Worm (Caenorhabditis elegans) whole organism, L1 larva: ENCODE measurements around the gene F21D5.3.

Experiments
- C04F5.9 ChIP-seq: sonication (generic microtip); optimal IDR thresholded peaks from 2 replicates; lab custom pipeline; 2016; ENCODE audit warnings: missing genetic modification characterization, missing compliant biosample characterization
- C34B4.2 ChIP-seq: sonication (generic microtip); optimal IDR thresholded peaks from 2 replicates; lab custom pipeline; 2017; ENCODE audit warnings: mild to moderate bottlenecking, missing genetic modification characterization, missing compliant biosample characterization
- Y116A8C.19 ChIP-seq: sonication (generic microtip); optimal IDR thresholded peaks from 2 replicates; lab custom pipeline; 2016; ENCODE audit warnings: missing compliant biosample characterization, missing genetic modification characterization, borderline replicate concordance
- alr-1 ChIP-seq: fragments of 200-800 bp; sonication (Bioruptor generic); optimal IDR thresholded peaks from 2 replicates; lab custom pipeline; 2018; ENCODE audit warnings: borderline replicate concordance, mild to moderate bottlenecking, missing genetic modification characterization, missing compliant biosample characterization
- aly-2 ChIP-seq: fragments of 150-350 bp; optimal IDR thresholded peaks from 2 replicates; lab custom pipeline; 2014; ENCODE audit warnings: missing biosample characterization, missing genetic modification characterization
- ama-1 ChIP-seq: fragments of 150-350 bp; optimal IDR thresholded peaks from 2 replicates; lab custom pipeline; 2014
- blmp-1 ChIP-seq: fragments of 150-350 bp; optimal IDR thresholded peaks from 2 replicates; lab custom pipeline; 2014; ENCODE audit warnings: missing biosample characterization, missing genetic modification characterization
- ceh-63 ChIP-seq: fragments of 200-800 bp; sonication (Bioruptor generic); optimal IDR thresholded peaks from 2 replicates; lab custom pipeline; 2018; ENCODE audit warnings: mild to moderate bottlenecking, missing genetic modification characterization, missing compliant biosample characterization
- ceh-88 ChIP-seq: fragments of 200-800 bp; sonication (Bioruptor generic); IDR thresholded peaks from 2 replicates; pipeline ENCODE4 v1.3.6; 2022; ENCODE audit warnings: missing genetic modification characterization, missing compliant biosample characterization
- dsc-1 ChIP-seq: sonication (generic microtip); optimal IDR thresholded peaks from 2 replicates; lab custom pipeline; 2016; ENCODE audit warnings: mild to moderate bottlenecking, missing genetic modification characterization, missing compliant biosample characterization
- efl-3 ChIP-seq: fragments of 200-800 bp; sonication (Bioruptor generic); optimal IDR thresholded peaks from 2 replicates; lab custom pipeline; 2018; ENCODE audit warnings: mild to moderate bottlenecking, missing genetic modification characterization, missing compliant biosample characterization
- egl-27 ChIP-seq, 2 experiments: fragments of 150-350 bp in 1 of 2; sonication (generic microtip); optimal IDR thresholded peaks; 3 replicates each; lab custom pipeline; 2017 to 2018; ENCODE audit warnings: missing biosample characterization in 2 of 2, missing genetic modification characterization in 2 of 2, missing genetic modification reagents in 2 of 2
- elt-2 ChIP-seq: sonication (generic microtip); optimal IDR thresholded peaks from 2 replicates; lab custom pipeline; 2016; ENCODE audit warnings: missing genetic modification characterization, mild to moderate bottlenecking, inconsistent platforms, missing compliant biosample characterization, missing genetic modification reagents
- elt-3 ChIP-seq, 6 experiments: fragments of 150-350 bp in 1 of 6; sonication (generic microtip); optimal IDR thresholded peaks; 2 replicates each; lab custom pipeline; 2017 to 2018; ENCODE audit warnings: missing biosample characterization in 6 of 6, missing genetic modification characterization in 6 of 6, inconsistent platforms in 1 of 6
- ets-5 ChIP-seq: fragments of 200-800 bp; sonication (Bioruptor generic); IDR thresholded peaks from 2 replicates; pipeline ENCODE4 v1.3.6; 2022; ENCODE audit warnings: missing genetic modification characterization, missing compliant biosample characterization
- fkh-10 ChIP-seq: sonication (generic microtip); optimal IDR thresholded peaks from 2 replicates; lab custom pipeline; 2017; ENCODE audit warnings: missing biosample characterization, missing genetic modification reagents, missing genetic modification characterization
- fkh-4 ChIP-seq: sonication (generic microtip); optimal IDR thresholded peaks from 2 replicates; lab custom pipeline; 2016; ENCODE audit warnings: missing compliant biosample characterization, missing genetic modification characterization, borderline replicate concordance
- fkh-8 ChIP-seq: sonication (generic microtip); optimal IDR thresholded peaks from 2 replicates; lab custom pipeline; 2016; ENCODE audit warnings: mild to moderate bottlenecking, missing genetic modification characterization, missing compliant biosample characterization
- grh-1 ChIP-seq: fragments of 200-800 bp; sonication (Bioruptor generic); IDR thresholded peaks from 2 replicates; pipeline ENCODE4 v1.3.6; 2022; ENCODE audit warnings: missing genetic modification reagents, missing genetic modification characterization, missing compliant biosample characterization
- hlh-17 ChIP-seq: fragments of 200-800 bp; sonication (Bioruptor generic); optimal IDR thresholded peaks from 2 replicates; lab custom pipeline; 2018; ENCODE audit warnings: missing genetic modification characterization, mild to moderate bottlenecking, missing compliant biosample characterization, moderate library complexity, borderline replicate concordance
- isw-1 ChIP-seq: fragments of 200-800 bp; sonication (Bioruptor generic); IDR thresholded peaks from 2 replicates; pipeline ENCODE4 v1.3.6; 2022; ENCODE audit warnings: missing genetic modification characterization, missing compliant biosample characterization
- jun-1 ChIP-seq: fragments of 150-350 bp; optimal IDR thresholded peaks from 2 replicates; lab custom pipeline; 2014; ENCODE audit warnings: missing biosample characterization, missing genetic modification reagents, missing genetic modification characterization
- lin-15B ChIP-seq: fragments of 150-350 bp; sonication (generic microtip); optimal IDR thresholded peaks from 3 replicates; lab custom pipeline; 2014; ENCODE audit warnings: missing biosample characterization, missing genetic modification characterization
- lin-35 ChIP-seq, 2 experiments: fragments of 150-350 bp; optimal IDR thresholded peaks; 2 replicates each; lab custom pipeline; 2014; ENCODE audit warnings: missing biosample characterization in 2 of 2, missing genetic modification characterization in 2 of 2, missing genetic modification reagents in 2 of 2
- lin-39 ChIP-seq: fragments of 150-350 bp; optimal IDR thresholded peaks from 2 replicates; lab custom pipeline; 2014; ENCODE audit warnings: missing biosample characterization, missing genetic modification reagents, missing genetic modification characterization
- mab-9 ChIP-seq: fragments of 200-800 bp; sonication (Bioruptor generic); IDR thresholded peaks from 2 replicates; pipeline ENCODE4 v1.3.6; 2022; ENCODE audit warnings: missing genetic modification reagents, missing genetic modification characterization, missing compliant biosample characterization
- mdl-1 ChIP-seq, 2 experiments: fragments of 150-350 bp; optimal IDR thresholded peaks; 2 replicates each; lab custom pipeline; 2014 to 2017; ENCODE audit warnings: missing biosample characterization in 2 of 2, missing genetic modification characterization in 2 of 2, inconsistent platforms in 1 of 2
- mef-2 ChIP-seq: fragments of 150-350 bp; optimal IDR thresholded peaks from 2 replicates; lab custom pipeline; 2014; ENCODE audit warnings: missing biosample characterization, missing genetic modification characterization
- nhr-11 ChIP-seq: fragments of 150-350 bp; optimal IDR thresholded peaks from 2 replicates; lab custom pipeline; 2014; ENCODE audit warnings: missing biosample characterization, missing genetic modification characterization
- nhr-12 ChIP-seq: sonication (generic microtip); optimal IDR thresholded peaks from 2 replicates; lab custom pipeline; 2017; ENCODE audit warnings: missing biosample characterization, missing genetic modification characterization
- nhr-19 ChIP-seq: fragments of 200-800 bp; sonication (Bioruptor generic); conservative IDR thresholded peaks from 2 replicates; pipeline ENCODE4 v1.3.6; 2022; ENCODE audit warnings: missing genetic modification characterization, missing compliant biosample characterization
- nhr-237 ChIP-seq: fragments of 150-350 bp; optimal IDR thresholded peaks from 2 replicates; lab custom pipeline; 2014; ENCODE audit warnings: missing biosample characterization, missing genetic modification characterization
- nhr-28 ChIP-seq: fragments of 150-350 bp; optimal IDR thresholded peaks from 2 replicates; lab custom pipeline; 2014; ENCODE audit warnings: missing biosample characterization, missing genetic modification characterization
- nhr-76 ChIP-seq: sonication (generic microtip); optimal IDR thresholded peaks from 2 replicates; lab custom pipeline; 2017; ENCODE audit warnings: missing biosample characterization, missing genetic modification characterization
- nhr-77 ChIP-seq: fragments of 150-350 bp; optimal IDR thresholded peaks from 2 replicates; lab custom pipeline; 2014; ENCODE audit warnings: missing biosample characterization, missing genetic modification characterization
- nhr-85 ChIP-seq: sonication (generic microtip); peaks from one replicate; lab custom pipeline; 2016; ENCODE audit warnings: missing genetic modification characterization, inconsistent platforms, missing compliant biosample characterization
- pag-3 ChIP-seq: sonication (generic microtip); optimal IDR thresholded peaks from 2 replicates; lab custom pipeline; 2017; ENCODE audit warnings: missing genetic modification characterization, mild to moderate bottlenecking, missing compliant biosample characterization, antibody characterized with exemption, borderline replicate concordance; ENCODE audit not compliant: insufficient read depth
- pqm-1 ChIP-seq: sonication (generic microtip); optimal IDR thresholded peaks from 3 replicates; lab custom pipeline; 2017; ENCODE audit warnings: missing biosample characterization, missing genetic modification characterization
- rnt-1 ChIP-seq: sonication (generic microtip); optimal IDR thresholded peaks from 2 replicates; lab custom pipeline; 2016; ENCODE audit warnings: mild to moderate bottlenecking, missing genetic modification characterization, moderate library complexity, missing compliant biosample characterization
- skn-1 ChIP-seq: fragments of 150-350 bp; optimal IDR thresholded peaks from 2 replicates; lab custom pipeline; 2014; ENCODE audit warnings: missing biosample characterization, missing genetic modification characterization
- snpc-4 ChIP-seq: fragments of 150-350 bp; optimal IDR thresholded peaks from 2 replicates; lab custom pipeline; 2014; ENCODE audit warnings: missing biosample characterization, missing genetic modification characterization
- sox-4 ChIP-seq: sonication (generic microtip); optimal IDR thresholded peaks from 2 replicates; lab custom pipeline; 2016; ENCODE audit warnings: missing genetic modification characterization, missing compliant biosample characterization
- sup-37 ChIP-seq: fragments of 200-800 bp; sonication (Bioruptor generic); optimal IDR thresholded peaks from 2 replicates; lab custom pipeline; 2018; ENCODE audit warnings: mild to moderate bottlenecking, missing genetic modification characterization, missing compliant biosample characterization
- tbx-2 ChIP-seq: sonication (generic microtip); optimal IDR thresholded peaks from 2 replicates; lab custom pipeline; 2016; ENCODE audit warnings: missing genetic modification characterization, missing compliant biosample characterization
- tlp-1 ChIP-seq: fragments of 150-350 bp; optimal IDR thresholded peaks from 2 replicates; lab custom pipeline; 2014; ENCODE audit warnings: missing biosample characterization, missing genetic modification characterization
- unc-130 ChIP-seq: fragments of 150-350 bp; optimal IDR thresholded peaks from 2 replicates; lab custom pipeline; 2017; ENCODE audit warnings: missing biosample characterization, missing genetic modification characterization, inconsistent platforms
- unc-30 ChIP-seq: sonication (generic microtip); optimal IDR thresholded peaks from 2 replicates; lab custom pipeline; 2017; ENCODE audit warnings: missing biosample characterization, missing genetic modification characterization
- unc-62 ChIP-seq: fragments of 150-350 bp; optimal IDR thresholded peaks from 2 replicates; lab custom pipeline; 2014; ENCODE audit warnings: missing biosample characterization, missing genetic modification reagents, missing genetic modification characterization
- unc-98 ChIP-seq: fragments of 200-800 bp; sonication (Bioruptor generic); IDR thresholded peaks from 2 replicates; pipeline ENCODE4 v1.3.6; 2022; ENCODE audit warnings: missing genetic modification characterization, missing compliant biosample characterization
- xbp-1 ChIP-seq: sonication (generic microtip); optimal IDR thresholded peaks from 2 replicates; lab custom pipeline; 2016; ENCODE audit warnings: missing genetic modification characterization, missing compliant biosample characterization
- zip-4 ChIP-seq: fragments of 200-800 bp; sonication (Bioruptor generic); optimal IDR thresholded peaks from 2 replicates; lab custom pipeline; 2018; ENCODE audit warnings: mild to moderate bottlenecking, missing genetic modification characterization, moderate library complexity, missing compliant biosample characterization
- ztf-4 ChIP-seq: fragments of 150-350 bp; optimal IDR thresholded peaks from 2 replicates; lab custom pipeline; 2014; ENCODE audit warnings: missing biosample characterization, missing genetic modification characterization

F21D5.3 gene

ce11 chrIV:8743654-8744332, 13.2 kb downstream of the F21D5.3 start, which contains the start of gene F21D5.7 (continued):
- TF ChIP-seq mdl-1 (tag; optimal IDR thresholded peaks at IDR 0.05; lab: Kevin White, UChicago) (peak in 1 of 2 experiments; percentile 79), aly-2 (tag; lab: Kevin White, UChicago) (no peak), Y116A8C.19 (tag; lab: Kevin White, UChicago) (no peak), nhr-11 (peak; percentile 61), fkh-10 (GFP tag; lab: Kevin White, UChicago) (no peak), ama-1 (no peak), isw-1 (GFP tag; lab: Robert Waterston, UW) (peak; percentile 68), sox-4 (tag; lab: Kevin White, UChicago) (peak; percentile 23), mef-2 (tag; lab: Kevin White, UChicago) (no peak), blmp-1 (tag; lab: Kevin White, UChicago) (peak; percentile 37), pqm-1 (tag; lab: Kevin White, UChicago) (no peak), elt-2 (tag; lab: Kevin White, UChicago) (peak; percentile 81), xbp-1 (tag; lab: Kevin White, UChicago) (peak; percentile 84), ceh-63 (GFP tag; lab: Kevin White, UChicago) (no peak), lin-35 (GFP tag; optimal IDR thresholded peaks at IDR 0.05; lab: Kevin White, UChicago) (peak; percentile 85 to 91), C34B4.2 (tag; lab: Kevin White, UChicago) (no peak), unc-98 (GFP tag; lab: Robert Waterston, UW) (no peak), unc-130 (peak; percentile 60), hlh-17 (GFP tag; lab: Kevin White, UChicago) (no peak), grh-1 (GFP tag; lab: Robert Waterston, UW) (peak; percentile 61), unc-62 (GFP tag; lab: Kevin White, UChicago) (no peak), fkh-8 (tag; lab: Kevin White, UChicago) (peak; percentile 46), nhr-237 (tag; lab: Kevin White, UChicago) (no peak), lin-39 (tag; lab: Kevin White, UChicago) (peak; percentile 79), C04F5.9 (tag; lab: Kevin White, UChicago) (peak; percentile 62), snpc-4 (tag; lab: Kevin White, UChicago) (peak; percentile 45), lin-15B (tag; lab: Kevin White, UChicago) (peak; percentile 65), tlp-1 (tag; lab: Kevin White, UChicago) (no peak), sup-37 (no peak), ztf-4 (tag; lab: Kevin White, UChicago) (peak; percentile 33), efl-3 (GFP tag; lab: Kevin White, UChicago) (no peak), nhr-85 (tag; lab: Kevin White, UChicago) (peak; percentile 89), nhr-76 (tag; lab: Kevin White, UChicago) (no peak), dsc-1 (tag; lab: Kevin White, UChicago) (peak; percentile 80), ets-5 (no peak), mab-9 (GFP tag; lab: Robert Waterston, UW) (no peak), egl-27 (tag; optimal IDR thresholded peaks at IDR 0.05; lab: Kevin White, UChicago) (no peak), tbx-2 (peak; percentile 83), unc-30 (tag; lab: Kevin White, UChicago) (no peak), alr-1 (tag; lab: Kevin White, UChicago) (no peak), jun-1 (tag; lab: Kevin White, UChicago) (peak; percentile 68), nhr-12 (tag; lab: Kevin White, UChicago) (no peak), nhr-19 (GFP tag; lab: Robert Waterston, UW) (peak; percentile 84), zip-4 (peak; percentile 62), fkh-4 (no peak), skn-1 (tag; lab: Kevin White, UChicago) (peak; percentile 82), nhr-77 (peak; percentile 56), elt-3 (tag; optimal IDR thresholded peaks at IDR 0.05; lab: Kevin White, UChicago) (peak in 2 of 6 experiments; percentile 66 to 77), rnt-1 (tag; lab: Kevin White, UChicago) (peak; percentile 87), ceh-88 (peak; percentile 36; the same call in 1 of the 2 replicates), nhr-28 (tag; lab: Kevin White, UChicago) (no peak), pag-3 (tag; lab: Kevin White, UChicago) (no peak)
